Worm (Caenorhabditis elegans) whole organism, L3 larva: Measurements from ENCODE around the gene abhd-14.

Source experiments
- R02D3.7 ChIP-seq: fragments of 150-350 bp; optimal IDR thresholded peaks from 2 replicates; lab custom pipeline; 2014; ENCODE audit warnings: missing biosample characterization, missing genetic modification characterization
- ZK546.5 ChIP-seq: sonication (generic microtip); optimal IDR thresholded peaks from 2 replicates; lab custom pipeline; 2017; ENCODE audit warnings: missing biosample characterization, missing genetic modification characterization
- aly-2 ChIP-seq: fragments of 150-350 bp; optimal IDR thresholded peaks from 2 replicates; lab custom pipeline; 2014; ENCODE audit warnings: missing biosample characterization, missing genetic modification characterization
- ama-1 ChIP-seq: fragments of 150-350 bp; optimal IDR thresholded peaks from 2 replicates; lab custom pipeline; 2018
- ceh-16 ChIP-seq: sonication (generic microtip); optimal IDR thresholded peaks from 2 replicates; lab custom pipeline; 2017; ENCODE audit warnings: missing biosample characterization, missing genetic modification characterization
- ceh-28 ChIP-seq: fragments of 150-350 bp; optimal IDR thresholded peaks from 2 replicates; lab custom pipeline; 2014; ENCODE audit warnings: missing biosample characterization, missing genetic modification reagents, missing genetic modification characterization
- ceh-9 ChIP-seq: sonication (generic microtip); optimal IDR thresholded peaks from 2 replicates; lab custom pipeline; 2018; ENCODE audit warnings: missing biosample characterization, missing genetic modification characterization
- daf-12 ChIP-seq: fragments of 150-350 bp; optimal IDR thresholded peaks from 2 replicates; lab custom pipeline; 2014; ENCODE audit warnings: missing biosample characterization, missing genetic modification reagents, missing genetic modification characterization
- egl-27 ChIP-seq: sonication (generic microtip); optimal IDR thresholded peaks from 4 replicates; lab custom pipeline; 2017; ENCODE audit warnings: missing biosample characterization, missing genetic modification reagents, missing genetic modification characterization
- egl-5 ChIP-seq: fragments of 150-350 bp; optimal IDR thresholded peaks from 2 replicates; lab custom pipeline; 2017; ENCODE audit warnings: missing biosample characterization, missing genetic modification reagents, missing genetic modification characterization, inconsistent platforms
- eor-1 ChIP-seq, 2 experiments: fragments of 150-350 bp; optimal IDR thresholded peaks; 2 replicates each; lab custom pipeline; 2014 to 2018; ENCODE audit warnings: missing biosample characterization in 2 of 2, missing genetic modification characterization in 2 of 2
- fkh-10 ChIP-seq: sonication (generic microtip); optimal IDR thresholded peaks from 2 replicates; lab custom pipeline; 2017; ENCODE audit warnings: missing biosample characterization, missing genetic modification reagents, missing genetic modification characterization
- fkh-2 ChIP-seq: fragments of 150-350 bp; optimal IDR thresholded peaks from 2 replicates; lab custom pipeline; 2014; ENCODE audit warnings: missing biosample characterization, missing genetic modification reagents, missing genetic modification characterization
- fos-1 ChIP-seq: fragments of 150-350 bp; optimal IDR thresholded peaks from 2 replicates; lab custom pipeline; 2014; ENCODE audit warnings: missing biosample characterization, missing genetic modification characterization
- hmg-11 ChIP-seq: sonication (generic microtip); optimal IDR thresholded peaks from 2 replicates; lab custom pipeline; 2016; ENCODE audit warnings: missing genetic modification characterization, missing compliant biosample characterization
- lin-39 ChIP-seq: fragments of 150-350 bp; optimal IDR thresholded peaks from 2 replicates; lab custom pipeline; 2018; ENCODE audit warnings: missing biosample characterization, missing genetic modification reagents, missing genetic modification characterization
- lsy-12 ChIP-seq: sonication (generic microtip); optimal IDR thresholded peaks from 2 replicates; lab custom pipeline; 2016; ENCODE audit warnings: mild to moderate bottlenecking, missing genetic modification characterization, missing compliant biosample characterization
- mdl-1 ChIP-seq: fragments of 150-350 bp; optimal IDR thresholded peaks from 2 replicates; lab custom pipeline; 2014; ENCODE audit warnings: missing biosample characterization, missing genetic modification characterization
- nfya-1 ChIP-seq: sonication (generic microtip); optimal IDR thresholded peaks from 2 replicates; lab custom pipeline; 2017; ENCODE audit warnings: missing genetic modification characterization, mild to moderate bottlenecking, missing compliant biosample characterization, antibody characterized with exemption, moderate library complexity; ENCODE audit not compliant: insufficient read depth
- nhr-11 ChIP-seq: fragments of 150-350 bp; optimal IDR thresholded peaks from 2 replicates; lab custom pipeline; 2014; ENCODE audit warnings: missing biosample characterization, missing genetic modification characterization
- nhr-23 ChIP-seq: fragments of 150-350 bp; optimal IDR thresholded peaks from 2 replicates; lab custom pipeline; 2014; ENCODE audit warnings: missing biosample characterization, missing genetic modification reagents, missing genetic modification characterization
- nhr-237 ChIP-seq: fragments of 150-350 bp; optimal IDR thresholded peaks from 2 replicates; lab custom pipeline; 2014; ENCODE audit warnings: missing biosample characterization, missing genetic modification characterization
- nhr-25 ChIP-seq: sonication (generic microtip); optimal IDR thresholded peaks from 2 replicates; lab custom pipeline; 2017; ENCODE audit warnings: missing biosample characterization, missing genetic modification characterization
- nhr-28 ChIP-seq: fragments of 150-350 bp; optimal IDR thresholded peaks from 2 replicates; lab custom pipeline; 2014; ENCODE audit warnings: missing biosample characterization, missing genetic modification characterization
- nhr-43 ChIP-seq: sonication (generic microtip); optimal IDR thresholded peaks from 2 replicates; lab custom pipeline; 2016; ENCODE audit warnings: mild to moderate bottlenecking, missing genetic modification characterization, missing compliant biosample characterization; ENCODE audit not compliant: poor library complexity, severe bottlenecking
- nhr-67 ChIP-seq: fragments of 150-350 bp; optimal IDR thresholded peaks from 2 replicates; lab custom pipeline; 2014; ENCODE audit warnings: missing biosample characterization, missing genetic modification characterization
- nhr-76 ChIP-seq: fragments of 150-350 bp; sonication (generic microtip); optimal IDR thresholded peaks from 5 replicates; lab custom pipeline; 2014; ENCODE audit warnings: missing biosample characterization, missing genetic modification characterization
- nhr-77 ChIP-seq: fragments of 150-350 bp; optimal IDR thresholded peaks from 2 replicates; lab custom pipeline; 2014; ENCODE audit warnings: missing biosample characterization, missing genetic modification characterization
- pha-4 ChIP-seq: fragments of 150-350 bp; optimal IDR thresholded peaks from 2 replicates; lab custom pipeline; 2014; ENCODE audit warnings: missing biosample characterization, missing genetic modification reagents, missing genetic modification characterization
- pqm-1 ChIP-seq: fragments of 150-350 bp; optimal IDR thresholded peaks from 2 replicates; lab custom pipeline; 2017; ENCODE audit warnings: missing biosample characterization, missing genetic modification characterization, inconsistent platforms
- sea-2 ChIP-seq: fragments of 150-350 bp; sonication (generic microtip); optimal IDR thresholded peaks from 4 replicates; lab custom pipeline; 2014; ENCODE audit warnings: missing biosample characterization, missing genetic modification reagents, missing genetic modification characterization
- skn-1 ChIP-seq: fragments of 150-350 bp; optimal IDR thresholded peaks from 2 replicates; lab custom pipeline; 2014; ENCODE audit warnings: missing biosample characterization, missing genetic modification characterization
- snpc-4 ChIP-seq: fragments of 150-350 bp; optimal IDR thresholded peaks from 2 replicates; lab custom pipeline; 2014; ENCODE audit warnings: missing biosample characterization, missing genetic modification characterization
- unc-62 ChIP-seq: fragments of 150-350 bp; sonication (generic microtip); optimal IDR thresholded peaks from 4 replicates; lab custom pipeline; 2014; ENCODE audit warnings: missing biosample characterization, missing genetic modification reagents, missing genetic modification characterization
- ztf-11 ChIP-seq: fragments of 150-350 bp; optimal IDR thresholded peaks from 2 replicates; lab custom pipeline; 2014; ENCODE audit warnings: missing biosample characterization, missing genetic modification characterization
- ztf-4 ChIP-seq: fragments of 150-350 bp; optimal IDR thresholded peaks from 2 replicates; lab custom pipeline; 2014; ENCODE audit warnings: missing biosample characterization, missing genetic modification characterization

The abhd-14 gene

DNA sequence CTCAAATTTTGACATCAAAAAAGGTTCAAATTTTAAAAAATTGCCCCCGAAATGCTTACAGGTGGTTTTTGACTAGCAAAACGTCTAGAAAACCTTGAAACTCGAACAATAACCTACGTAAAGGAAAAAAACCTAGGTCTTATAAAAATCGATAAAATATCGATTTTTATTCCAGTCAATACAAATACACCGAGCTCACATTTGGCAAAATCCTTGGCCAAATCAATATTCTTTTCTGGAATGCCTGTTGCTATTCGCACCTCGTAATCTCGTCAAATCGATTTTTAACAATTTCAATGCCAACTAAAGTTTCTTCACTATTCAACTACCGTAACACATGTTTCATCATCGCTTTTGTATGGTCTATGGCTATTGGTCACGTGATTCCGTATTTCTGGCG lies 17.2 kb upstream of the abhd-14 start:
- no peak for TF ChIP-seq lin-39 (tag; lab: Kevin White, UChicago)
- TF ChIP-seq fos-1 (tag; lab: Kevin White, UChicago), result no peak
- TF ChIP-seq nhr-67 (tag; lab: Kevin White, UChicago), result no peak
- no peak for TF ChIP-seq nhr-237
- no peak for TF ChIP-seq eor-1 (tag; optimal IDR thresholded peaks at IDR 0.05; lab: Kevin White, UChicago)
- TF ChIP-seq ceh-9, result no peak
- TF ChIP-seq ceh-28 (tag; lab: Kevin White, UChicago), result peak; percentile 53

DNA sequence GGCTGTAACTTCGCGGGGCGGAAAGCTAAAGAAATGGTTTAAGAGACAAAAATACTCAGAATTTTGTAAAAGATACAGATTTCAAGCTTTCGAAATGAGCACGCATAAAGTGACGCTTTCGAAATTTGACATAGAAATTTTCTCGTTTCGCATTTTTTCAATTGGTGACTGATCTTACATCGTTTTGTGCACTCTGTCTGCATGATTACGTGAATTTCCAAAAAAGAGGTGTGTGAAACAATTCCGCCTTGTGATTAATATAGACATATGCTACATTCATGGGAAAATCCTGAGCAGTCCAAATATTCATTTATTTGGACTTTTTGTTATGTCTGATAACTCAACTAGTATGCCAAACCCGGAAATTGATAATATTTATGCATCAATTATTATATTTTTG lies 15.8 kb upstream of the abhd-14 start, which contains the start of gene srx-12:
TSS of gene srx-12 (plus strand) at position 301 of the 400 bp plus-strand sequence.
- TF ChIP-seq ZK546.5 (tag; lab: Kevin White, UChicago), result no peak
- no peak for TF ChIP-seq snpc-4 (tag; lab: Kevin White, UChicago)
- TF ChIP-seq daf-12 (tag; lab: Kevin White, UChicago), result no peak
- TF ChIP-seq unc-62 (GFP tag; lab: Kevin White, UChicago), result no peak
- TF ChIP-seq nfya-1 (tag; lab: Kevin White, UChicago), result no peak
- no peak for TF ChIP-seq ama-1
- TF ChIP-seq sea-2 (GFP tag; lab: Kevin White, UChicago), result no peak
- no peak for TF ChIP-seq pqm-1
- no peak for TF ChIP-seq pha-4 (tag; lab: Kevin White, UChicago)
- no peak for TF ChIP-seq fkh-2 (tag; lab: Kevin White, UChicago)
- TF ChIP-seq mdl-1 (tag; lab: Kevin White, UChicago), result no peak
- no peak for TF ChIP-seq egl-5 (tag; lab: Kevin White, UChicago)
- TF ChIP-seq hmg-11, result no peak
- TF ChIP-seq egl-27 (tag; lab: Kevin White, UChicago), result no peak
- TF ChIP-seq R02D3.7 (tag; lab: Kevin White, UChicago), result no peak
- TF ChIP-seq nhr-25 (tag; lab: Kevin White, UChicago), result no peak
- TF ChIP-seq ceh-28 (tag; lab: Kevin White, UChicago), result no peak
- no peak for TF ChIP-seq nhr-28 (tag; lab: Kevin White, UChicago)
- TF ChIP-seq aly-2 (tag; lab: Kevin White, UChicago), result no peak

DNA sequence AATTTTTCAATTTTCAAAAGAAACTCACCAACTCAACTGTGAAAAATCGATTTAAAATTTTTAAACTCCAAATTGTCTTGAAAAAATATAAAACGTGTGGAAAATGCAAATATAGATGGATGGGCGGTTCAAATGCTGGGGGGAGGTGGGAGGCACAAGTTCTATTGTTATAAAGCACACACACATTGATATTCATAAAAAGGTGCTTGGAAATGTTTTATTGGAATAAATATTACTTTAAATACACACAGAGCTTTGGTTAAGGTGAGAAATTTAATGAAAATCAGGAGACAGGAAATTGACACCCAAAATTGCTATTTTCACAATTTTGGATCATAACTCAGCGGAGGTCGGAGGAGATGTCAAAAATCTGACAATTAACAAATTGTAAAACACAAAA lies 14.4 kb upstream of the abhd-14 start, which contains the start of gene Y55F3AM.11:
TSS of gene Y55F3AM.11 (minus strand) at position 101 of the 400 bp plus-strand sequence.
- no peak for TF ChIP-seq ceh-9
- no peak for TF ChIP-seq nhr-77 (tag; lab: Kevin White, UChicago)
- no peak for TF ChIP-seq ZK546.5 (tag; lab: Kevin White, UChicago)
- no peak for TF ChIP-seq lin-39 (tag; lab: Kevin White, UChicago)
- TF ChIP-seq nhr-23 (tag; lab: Kevin White, UChicago), result no peak
- no peak for TF ChIP-seq nhr-237
- no peak for TF ChIP-seq ztf-4 (tag; lab: Kevin White, UChicago)
- TF ChIP-seq nhr-25 (tag; lab: Kevin White, UChicago), result no peak
- TF ChIP-seq egl-5 (tag; lab: Kevin White, UChicago), result no peak
- no peak for TF ChIP-seq lsy-12
- TF ChIP-seq, all 47 proteins: peak for 0

ce11 chrIV:1040537-1040936 lies 10.7 kb upstream of the abhd-14 start:
- TF ChIP-seq lin-39 (tag; lab: Kevin White, UChicago), result no peak
- no peak for TF ChIP-seq daf-12 (tag; lab: Kevin White, UChicago)
- TF ChIP-seq, all 47 proteins: peak for 0

DNA sequence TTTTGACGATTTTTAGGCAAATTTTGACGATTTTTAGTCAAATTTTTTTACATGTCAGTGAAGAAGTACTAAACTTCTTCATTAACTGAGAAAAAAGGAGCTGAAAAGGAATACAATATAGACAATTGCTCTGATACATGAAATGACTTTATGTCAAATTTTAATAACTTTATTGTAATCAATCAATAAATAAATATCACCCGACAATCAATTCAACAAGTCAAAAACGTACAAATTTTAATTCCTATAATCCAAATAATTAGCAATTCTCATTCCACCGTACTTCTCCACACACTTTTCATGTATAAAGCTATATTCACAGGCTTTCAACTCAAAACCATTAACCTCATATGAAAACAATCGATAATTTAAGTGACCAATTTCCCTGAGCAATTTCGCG lies 8.7 kb upstream of the abhd-14 start:
- TF ChIP-seq nhr-11 (tag; lab: Kevin White, UChicago), result no peak
- TF ChIP-seq fkh-10 (GFP tag; lab: Kevin White, UChicago), result no peak
- no peak for TF ChIP-seq eor-1 (tag; optimal IDR thresholded peaks at IDR 0.05; lab: Kevin White, UChicago)
- TF ChIP-seq nhr-25 (tag; lab: Kevin White, UChicago), result no peak
- no peak for TF ChIP-seq unc-62 (GFP tag; lab: Kevin White, UChicago)
- TF ChIP-seq ztf-11, result no peak
- no peak for TF ChIP-seq nhr-43 (tag; lab: Kevin White, UChicago)
- TF ChIP-seq pha-4 (tag; lab: Kevin White, UChicago), result no peak
- no peak for TF ChIP-seq lin-39 (tag; lab: Kevin White, UChicago)
- TF ChIP-seq fkh-2 (tag; lab: Kevin White, UChicago), result no peak
- TF ChIP-seq aly-2 (tag; lab: Kevin White, UChicago), result no peak
- no peak for TF ChIP-seq lsy-12
- no peak for TF ChIP-seq ceh-16 (tag; lab: Kevin White, UChicago)
- TF ChIP-seq fos-1 (tag; lab: Kevin White, UChicago), result no peak
- TF ChIP-seq skn-1 (tag; lab: Kevin White, UChicago), result no peak
- TF ChIP-seq nhr-76, result no peak
- TF ChIP-seq snpc-4 (tag; lab: Kevin White, UChicago), result no peak
